Worm (Caenorhabditis elegans) whole organism, L4/young adult: Measurements from ENCODE around the gene pgp-9.

Source experiments
- W03F9.2 ChIP-seq: fragments of 150-350 bp; optimal IDR thresholded peaks from 2 replicates; lab custom pipeline; 2014; ENCODE audit warnings: missing biosample characterization, missing genetic modification characterization
- dao-5 ChIP-seq: sonication (generic microtip); optimal IDR thresholded peaks from 2 replicates; lab custom pipeline; 2016; ENCODE audit warnings: missing genotype, missing genetic modification characterization, moderate library complexity, missing compliant biosample characterization
- him-1 ChIP-seq: sonication (generic microtip); optimal IDR thresholded peaks from 2 replicates; lab custom pipeline; 2016; ENCODE audit warnings: missing genotype, missing genetic modification reagents, missing genetic modification characterization, missing compliant biosample characterization

ce11 chrV:17793986-17794385, 38.3 kb downstream of the pgp-9 start, which contains the start of gene srh-289:
- no peak for TF ChIP-seq him-1 (tag; lab: Kevin White, UChicago)
- TF ChIP-seq W03F9.2 (tag; lab: Kevin White, UChicago) = no peak
- TF ChIP-seq dao-5 (tag; lab: Kevin White, UChicago) = no peak
